Worm (Caenorhabditis elegans): Measurements from ENCODE around the gene ugt-4.

DNA sequence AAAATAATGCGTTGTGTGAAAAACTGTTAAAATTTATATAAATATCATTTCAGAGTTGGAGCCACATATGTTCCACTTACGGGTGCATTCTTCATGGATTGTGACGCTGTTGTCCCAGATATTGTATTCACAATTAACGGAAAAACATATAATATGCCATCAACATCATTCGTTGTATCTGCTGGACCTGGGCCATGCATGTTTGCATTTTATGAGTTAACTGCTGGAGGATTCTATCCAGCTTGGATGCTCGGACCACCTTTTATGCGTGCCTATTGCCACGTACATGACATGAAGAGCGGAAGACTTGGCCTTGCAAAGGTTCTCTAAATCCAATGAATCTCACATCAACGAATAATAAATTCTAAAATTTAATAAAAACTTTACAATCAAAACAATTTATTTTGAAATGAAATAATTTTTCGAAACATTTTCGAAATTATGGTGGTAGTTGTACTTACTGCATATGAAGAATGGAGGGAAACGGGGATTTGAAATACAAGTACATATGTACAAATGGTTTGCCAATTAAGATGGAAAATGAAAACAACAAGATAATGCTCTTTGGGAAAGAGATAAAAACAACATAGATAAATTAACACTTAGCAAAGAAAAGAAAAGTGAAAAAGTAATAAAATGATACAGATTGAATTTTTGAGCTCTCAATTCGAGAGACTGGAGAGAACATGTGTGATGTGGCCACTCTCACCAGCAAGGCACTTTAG lies 51.2 kb downstream of the ugt-4 start:
- TF ChIP-seq sdc-2 (tag; optimal IDR thresholded peaks at IDR 0.05) (no peak), pha-4 (tag; optimal IDR thresholded peaks at IDR 0.05) (no peak), eyg-1 (tag; optimal IDR thresholded peaks at IDR 0.05) (no peak), ama-1 (optimal IDR thresholded peaks at IDR 0.05) (no peak), elt-4 (tag; optimal IDR thresholded peaks at IDR 0.05) (no peak), gmeb-2 (tag; optimal IDR thresholded peaks at IDR 0.05) (no peak), unc-42 (tag; optimal IDR thresholded peaks at IDR 0.05) (no peak), pag-3 (tag; optimal IDR thresholded peaks at IDR 0.05; ENCODE audit: borderline replicate concordance) (no peak)
